Fruit fly (Drosophila melanogaster) Kc167 (cell line): ENCODE results near the gene GlnRS.

Source experiments
- Myc ChIP-seq: fragments of >200 bp; optimal IDR thresholded peaks from 2 replicates; lab custom pipeline; 2017; ENCODE audit warnings: missing external identifiers
- Sin3A ChIP-seq: fragments of >200 bp; optimal IDR thresholded peaks from 2 replicates; lab custom pipeline; 2018; ENCODE audit warnings: missing external identifiers
- h ChIP-seq: fragments of >200 bp; optimal IDR thresholded peaks from 3 replicates; lab custom pipeline; 2018; ENCODE audit warnings: missing external identifiers
- insv ChIP-seq: fragments of >200 bp; optimal IDR thresholded peaks from 3 replicates; lab custom pipeline; 2018; ENCODE audit warnings: missing external identifiers
- psq ChIP-seq: fragments of >200 bp; optimal IDR thresholded peaks from 2 replicates; lab custom pipeline; 2017; ENCODE audit warnings: missing external identifiers
- ttk ChIP-seq: sonication (Bioruptor generic); optimal IDR thresholded peaks from 2 replicates; lab custom pipeline; 2017; ENCODE audit warnings: missing external identifiers

The GlnRS gene

DNA sequence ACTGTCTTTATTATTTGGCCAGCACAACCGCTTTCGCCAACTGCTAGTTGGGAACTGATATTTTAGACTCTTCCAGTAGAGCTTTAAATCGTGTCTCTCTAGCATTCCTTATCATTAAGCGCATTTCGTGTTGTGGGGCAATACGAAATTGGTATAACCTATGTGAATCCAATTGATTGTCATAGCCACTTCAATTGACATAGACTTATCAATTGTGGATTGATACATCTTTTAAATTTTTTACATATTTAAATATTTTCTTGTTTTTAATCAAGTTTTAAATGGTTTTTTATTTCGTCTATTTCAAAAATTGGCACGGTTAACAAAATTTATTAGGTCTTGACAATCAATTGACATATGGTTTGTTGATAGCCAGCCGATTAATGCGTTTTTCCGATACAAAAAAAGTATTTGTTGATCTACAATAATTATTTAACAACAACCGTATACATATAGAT is 34.0 kb upstream of the GlnRS start, which contains the start of gene CG31288:
TSS of gene CG31288 (minus strand) at position 51 of the 458 bp plus-strand sequence.
- TF ChIP-seq psq (lab: Kevin White, UChicago) (no peak), ttk (lab: Kevin White, UChicago) (no peak), h (no peak), Sin3A (no peak), Myc (no peak), insv (lab: Kevin White, UChicago) (no peak)

DNA sequence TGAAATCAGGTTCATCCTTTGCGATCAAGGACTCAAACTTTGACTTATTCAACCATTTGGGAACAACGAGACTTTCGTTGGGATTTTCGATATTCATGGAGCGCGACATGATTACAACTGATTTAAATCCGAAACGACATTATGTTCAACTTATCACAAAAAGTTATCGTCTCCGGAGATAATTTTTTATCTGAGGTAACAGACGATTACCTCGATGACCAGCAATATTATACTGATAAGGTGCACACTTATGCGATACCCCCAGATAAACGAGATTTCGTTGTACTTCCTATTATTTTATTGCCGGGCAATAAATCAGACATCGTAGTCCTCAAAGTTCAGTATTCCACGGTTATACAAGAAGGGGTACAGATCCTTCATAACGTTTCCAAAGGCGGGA is 32.2 kb upstream of the GlnRS start, which contains the start of gene CG31097:
TSS of gene CG31097 (minus strand) at position 101 of the 400 bp plus-strand sequence.
- TF ChIP-seq h (no peak), insv (lab: Kevin White, UChicago) (no peak), psq (lab: Kevin White, UChicago) (no peak), ttk (lab: Kevin White, UChicago) (no peak), Sin3A (no peak), Myc (no peak)

- TF ChIP-seq h (no peak), ttk (lab: Kevin White, UChicago) (no peak), Sin3A (no peak), insv (lab: Kevin White, UChicago) (no peak), Myc (no peak), psq (lab: Kevin White, UChicago) (no peak)
Observed at dm6 chr3R:25295320-25296020, 29.9 kb upstream of the GlnRS start, which contains the start of gene CG31102. Gene CG31102, minus strand, starts transcription at chr3R:25295594.

- no peak for TF ChIP-seq insv (lab: Kevin White, UChicago)
- TF ChIP-seq psq (lab: Kevin White, UChicago), result no peak
- TF ChIP-seq Myc, result no peak
- TF ChIP-seq ttk (lab: Kevin White, UChicago), result no peak
- no peak for TF ChIP-seq Sin3A
- TF ChIP-seq h, result no peak
Observed at dm6 chr3R:25292864-25293284, 27.4 kb upstream of the GlnRS start, which contains the start of gene CG31098. Gene CG31098, minus strand, starts transcription at chr3R:25292977.

dm6 chr3R:25289589-25289988 is 24.1 kb upstream of the GlnRS start, which contains the start of gene CG11893:
Gene CG11893, plus strand, starts transcription at chr3R:25289889.
- TF ChIP-seq h (no peak), insv (lab: Kevin White, UChicago) (no peak), ttk (lab: Kevin White, UChicago) (no peak), Sin3A (no peak), Myc (no peak), psq (lab: Kevin White, UChicago) (no peak)

- TF ChIP-seq Myc (no peak), insv (lab: Kevin White, UChicago) (no peak), h (no peak), Sin3A (no peak), psq (lab: Kevin White, UChicago) (no peak), ttk (lab: Kevin White, UChicago) (no peak)
Observed at dm6 chr3R:25287128-25287527, 21.6 kb upstream of the GlnRS start, which contains the start of gene CG13658. Gene CG13658, plus strand, starts transcription at chr3R:25287474.

dm6 chr3R:25285173-25285572 is 19.7 kb upstream of the GlnRS start, which contains the start of gene CG31104:
Gene CG31104, plus strand, starts transcription at chr3R:25285473.
- no peak for TF ChIP-seq h
- no peak for TF ChIP-seq insv (lab: Kevin White, UChicago)
- TF ChIP-seq Sin3A, result no peak
- TF ChIP-seq psq (lab: Kevin White, UChicago), result no peak
- no peak for TF ChIP-seq ttk (lab: Kevin White, UChicago)
- TF ChIP-seq Myc, result no peak

- TF ChIP-seq psq (lab: Kevin White, UChicago) (no peak), h (no peak), Sin3A (no peak), insv (lab: Kevin White, UChicago) (no peak), ttk (lab: Kevin White, UChicago) (no peak), Myc (no peak)
Observed at dm6 chr3R:25283209-25283670, 17.7 kb upstream of the GlnRS start, which contains the start of gene CG31300. Gene CG31300, plus strand, starts transcription at chr3R:25283620.

DNA sequence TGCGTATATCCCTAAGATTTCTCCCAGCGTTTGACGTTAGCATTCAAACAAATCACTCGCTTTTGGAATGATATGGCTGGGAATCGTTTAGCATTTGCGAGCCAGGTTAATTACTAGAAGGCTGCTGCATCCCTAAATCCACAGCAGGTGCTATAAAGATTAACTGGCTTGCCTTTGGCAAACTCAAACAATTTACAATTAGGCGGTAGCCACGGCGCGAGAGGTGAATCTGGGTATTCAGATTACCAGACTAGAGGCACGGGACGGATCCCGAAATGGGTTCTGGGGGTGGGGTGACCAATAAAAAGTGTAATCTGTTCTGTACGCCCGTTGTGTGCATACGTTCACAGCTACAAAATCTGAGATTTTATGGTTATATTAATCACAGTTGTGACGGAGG is 15.6 kb upstream of the GlnRS start, which contains the start of gene CG11892:
TSS of gene CG11892 (plus strand) at position 384 of the 400 bp plus-strand sequence.
- TF ChIP-seq psq (lab: Kevin White, UChicago) (no peak), insv (lab: Kevin White, UChicago) (no peak), Myc (no peak)

DNA sequence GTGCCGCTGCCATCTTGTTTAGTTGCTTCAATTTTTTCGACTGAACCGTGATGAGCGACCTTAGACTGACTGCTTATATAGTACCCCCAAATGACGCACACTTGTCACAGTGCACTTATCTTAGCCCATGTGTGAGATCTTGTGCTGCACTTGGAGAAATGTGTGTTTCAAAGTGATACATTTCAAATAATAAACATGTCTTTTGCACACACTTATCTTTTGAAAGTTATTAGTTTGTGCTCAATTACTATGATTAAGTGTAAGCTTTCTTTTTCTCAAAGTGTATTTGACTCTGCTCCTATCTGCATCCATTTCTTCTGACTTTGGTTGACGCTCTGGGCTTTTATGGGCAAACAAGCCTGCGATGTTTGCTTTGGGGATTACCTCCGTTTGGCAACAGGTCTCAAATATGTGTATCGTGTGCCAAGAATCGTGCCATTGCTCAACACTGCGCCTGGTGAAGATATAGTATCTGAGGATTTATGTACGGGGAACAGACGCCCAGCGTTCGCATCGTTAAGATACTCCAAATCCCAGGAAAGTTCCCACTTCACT is 14.4 kb upstream of the GlnRS start, which contains the start of gene CG10514:
TSS of gene CG10514 (minus strand) at position 51 of the 555 bp plus-strand sequence.
- TF ChIP-seq ttk (lab: Kevin White, UChicago), result no peak
- TF ChIP-seq Myc, result no peak
- TF ChIP-seq insv (lab: Kevin White, UChicago), result no peak
- no peak for TF ChIP-seq psq (lab: Kevin White, UChicago)
- TF ChIP-seq Sin3A, result no peak
- TF ChIP-seq h, result no peak

dm6 chr3R:25277112-25277511 is 11.6 kb upstream of the GlnRS start, which contains the start of gene CG10513:
Gene CG10513, minus strand, starts transcription at chr3R:25277212.
- TF ChIP-seq ttk (lab: Kevin White, UChicago) (no peak), insv (lab: Kevin White, UChicago) (no peak), h (no peak), psq (lab: Kevin White, UChicago) (no peak), Myc (no peak), Sin3A (no peak)

- TF ChIP-seq insv (lab: Kevin White, UChicago) (no peak), h (no peak), Myc (no peak), Sin3A (no peak), psq (lab: Kevin White, UChicago) (no peak), ttk (lab: Kevin White, UChicago) (no peak)
Observed at dm6 chr3R:25275276-25275675, 9.8 kb upstream of the GlnRS start.
